Fruit fly (Drosophila melanogaster): ENCODE measurements around the gene CG33995.
A peak's percentile ranks its signal among the peaks of the same experiment; 100 is the strongest.

Gene CG33995

DNA sequence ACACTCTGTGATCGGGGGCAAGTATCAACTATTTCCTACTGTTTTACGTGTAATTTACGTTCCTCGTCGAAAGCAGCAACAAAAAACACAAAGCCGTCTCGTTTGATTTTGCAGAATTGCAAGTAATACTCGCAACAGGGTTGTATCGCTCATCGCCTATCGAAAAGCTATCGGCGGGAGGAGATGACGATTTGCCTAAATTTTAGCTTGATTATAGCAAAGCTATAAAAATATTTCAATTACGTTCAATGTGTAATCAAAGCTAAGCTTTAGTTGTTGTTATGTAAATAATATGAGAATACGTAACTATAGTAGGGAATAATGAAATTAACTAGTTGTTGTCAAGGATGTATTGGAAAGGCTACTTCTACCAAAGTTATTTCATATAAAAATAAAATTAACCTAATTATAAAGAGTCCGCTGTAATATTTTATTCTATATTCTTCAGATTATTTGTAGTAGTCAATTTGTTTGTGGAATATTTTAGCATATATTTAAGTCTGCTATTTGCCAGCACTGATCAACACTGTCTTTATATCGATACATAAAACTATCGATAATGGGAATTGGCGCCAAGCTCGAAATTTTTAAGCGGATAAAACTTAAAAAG, 16.7 kb downstream of the CG33995 start, which contains the start of gene Rpn11 (continued):
- TF ChIP-seq CG17568 (GFP tag; optimal IDR thresholded peaks at IDR 0.05) (peak; percentile 23), CG6689 (GFP tag; IDR thresholded peaks at IDR 0.05) (peak; percentile 35), crc (GFP tag; optimal IDR thresholded peaks at IDR 0.05) (no peak), CG7963 (GFP tag; IDR thresholded peaks at IDR 0.05; ENCODE audit: partially characterized antibody) (no peak), CG33557 (GFP tag; optimal IDR thresholded peaks at IDR 0.05) (peak; percentile 58), Ets97D (GFP tag; optimal IDR thresholded peaks at IDR 0.05) (peak; percentile 24), pnt (GFP tag; optimal IDR thresholded peaks at IDR 0.05) (no peak), Abd-B (GFP tag; optimal IDR thresholded peaks at IDR 0.05) (peak; percentile 76), CG6854 (GFP tag; optimal IDR thresholded peaks at IDR 0.05) (no peak), scrt (GFP tag; optimal IDR thresholded peaks at IDR 0.05) (peak; percentile 15), chm (GFP tag; IDR thresholded peaks at IDR 0.05) (no peak), Doc2 (GFP tag; IDR thresholded peaks at IDR 0.05) (no peak), CG15514 (GFP tag; optimal IDR thresholded peaks at IDR 0.05) (peak; percentile 30), psq (GFP tag; optimal IDR thresholded peaks at IDR 0.05) (no peak), Hsf (GFP tag; optimal IDR thresholded peaks at IDR 0.05) (peak; percentile 59), Sry-β (GFP tag; optimal IDR thresholded peaks at IDR 0.05) (peak; percentile 97), CG4707 (GFP tag; optimal IDR thresholded peaks at IDR 0.05) (no peak), lilli (GFP tag; optimal IDR thresholded peaks at IDR 0.05) (peak; percentile 59), gfzf (GFP tag; optimal IDR thresholded peaks at IDR 0.05) (peak; percentile 3), Nf-YC (tag; optimal IDR thresholded peaks at IDR 0.05) (peak; percentile 75), Dref (GFP tag; IDR thresholded peaks at IDR 0.05) (peak; percentile 77), CG6654 (GFP tag; optimal IDR thresholded peaks at IDR 0.05) (no peak), gsb-n (tag; optimal IDR thresholded peaks at IDR 0.05) (peak; percentile 47), CG2678 (tag; optimal IDR thresholded peaks at IDR 0.05) (peak; percentile 75), CG17361 (GFP tag; IDR thresholded peaks at IDR 0.05) (peak; percentile 86), CG17385 (GFP tag; optimal IDR thresholded peaks at IDR 0.05) (peak; percentile 58), CG2120 (GFP tag; optimal IDR thresholded peaks at IDR 0.05) (peak; percentile 68), prd (optimal IDR thresholded peaks at IDR 0.05) (no peak), prd (GFP tag; IDR thresholded peaks at IDR 0.05) (peak; percentile 50), Lhr (GFP tag; optimal IDR thresholded peaks at IDR 0.05) (peak; percentile 43), pan (optimal IDR thresholded peaks at IDR 0.05) (no peak), pan (GFP tag; optimal IDR thresholded peaks at IDR 0.05 in 1 of 2, IDR thresholded peaks at IDR 0.05 in 1 of 2) (peak in 1 of 2 experiments; percentile 44), Hey (tag; optimal IDR thresholded peaks at IDR 0.05) (no peak), croc (GFP tag; conservative IDR thresholded peaks at IDR 0.05) (peak; percentile 21; the same call in 1 of the 3 replicates), CG2199 (GFP tag; IDR thresholded peaks at IDR 0.05) (no peak), cato (GFP tag; optimal IDR thresholded peaks at IDR 0.05; ENCODE audit: borderline replicate concordance) (peak; percentile 46), Hr51 (GFP tag; optimal IDR thresholded peaks at IDR 0.05) (peak in 1 of 2 experiments; percentile 61), CG4424 (GFP tag; optimal IDR thresholded peaks at IDR 0.05) (peak; percentile 69), shn (GFP tag; optimal IDR thresholded peaks at IDR 0.05) (peak; percentile 7), zf30C (GFP tag; optimal IDR thresholded peaks at IDR 0.05) (no peak), Hand (GFP tag; optimal IDR thresholded peaks at IDR 0.05) (peak; percentile 33), zen (tag; optimal IDR thresholded peaks at IDR 0.05) (peak; percentile 30), kah (GFP tag; optimal IDR thresholded peaks at IDR 0.05) (no peak), Bdp1 (GFP tag; optimal IDR thresholded peaks at IDR 0.05) (peak; percentile 15), tup (GFP tag; optimal IDR thresholded peaks at IDR 0.05) (no peak), CG1603 (tag; optimal IDR thresholded peaks at IDR 0.05) (peak; percentile 47), Xbp1 (GFP tag; optimal IDR thresholded peaks at IDR 0.05) (peak; percentile 53), CG11093 (GFP tag; IDR thresholded peaks at IDR 0.05) (no peak), CG4820 (GFP tag; optimal IDR thresholded peaks at IDR 0.05) (peak; percentile 52), CG15601 (tag; optimal IDR thresholded peaks at IDR 0.05) (peak; percentile 56)

Measured in whole organism, embryonic.